Worm (Caenorhabditis elegans) whole organism, L1 larva: ENCODE measurements around the gene ric-8.

Experiments used
- C16A3.4 ChIP-seq: fragments of 150-350 bp; optimal IDR thresholded peaks from 2 replicates; lab custom pipeline; 2014; ENCODE audit warnings: missing biosample characterization, missing genetic modification characterization
- C34B4.2 ChIP-seq: sonication (generic microtip); optimal IDR thresholded peaks from 2 replicates; lab custom pipeline; 2017; ENCODE audit warnings: mild to moderate bottlenecking, missing genetic modification characterization, missing compliant biosample characterization
- Y116A8C.19 ChIP-seq: sonication (generic microtip); optimal IDR thresholded peaks from 2 replicates; lab custom pipeline; 2016; ENCODE audit warnings: missing compliant biosample characterization, missing genetic modification characterization, borderline replicate concordance
- aha-1 ChIP-seq: fragments of 150-350 bp; optimal IDR thresholded peaks from 2 replicates; lab custom pipeline; 2014; ENCODE audit warnings: missing biosample characterization, missing genetic modification characterization
- blmp-1 ChIP-seq: fragments of 150-350 bp; optimal IDR thresholded peaks from 2 replicates; lab custom pipeline; 2014; ENCODE audit warnings: missing biosample characterization, missing genetic modification characterization
- ceh-63 ChIP-seq: fragments of 200-800 bp; sonication (Bioruptor generic); optimal IDR thresholded peaks from 2 replicates; lab custom pipeline; 2018; ENCODE audit warnings: mild to moderate bottlenecking, missing genetic modification characterization, missing compliant biosample characterization
- ceh-82 ChIP-seq, 3 experiments: fragments of 150-350 bp in 1 of 3; sonication (generic microtip) in 2 of 3; optimal IDR thresholded peaks; 2 replicates each; lab custom pipeline; 2014 to 2017; ENCODE audit warnings: missing biosample characterization in 3 of 3, missing genetic modification characterization in 3 of 3
- ceh-88 ChIP-seq: fragments of 200-800 bp; sonication (Bioruptor generic); IDR thresholded peaks from 2 replicates; pipeline ENCODE4 v1.3.6; 2022; ENCODE audit warnings: missing genetic modification characterization, missing compliant biosample characterization
- efl-1 ChIP-seq, 4 experiments: fragments of 150-350 bp; optimal IDR thresholded peaks in 3 of 4; peaks in 1 of 4; 1 replicate in 1 of 4; 2 replicates in 3 of 4; lab custom pipeline; 2014; ENCODE audit warnings: missing biosample characterization in 2 of 4, missing genetic modification characterization in 2 of 4, missing genetic modification reagents in 2 of 4
- egl-13 ChIP-seq: sonication (generic microtip); optimal IDR thresholded peaks from 2 replicates; lab custom pipeline; 2016; ENCODE audit warnings: missing genotype, missing genetic modification reagents, missing genetic modification characterization, missing compliant biosample characterization
- egl-27 ChIP-seq, 2 experiments: fragments of 150-350 bp in 1 of 2; sonication (generic microtip); optimal IDR thresholded peaks; 3 replicates each; lab custom pipeline; 2017 to 2018; ENCODE audit warnings: missing biosample characterization in 2 of 2, missing genetic modification characterization in 2 of 2, missing genetic modification reagents in 2 of 2
- elt-3 ChIP-seq, 6 experiments: fragments of 150-350 bp in 1 of 6; sonication (generic microtip); optimal IDR thresholded peaks; 2 replicates each; lab custom pipeline; 2017 to 2018; ENCODE audit warnings: missing biosample characterization in 6 of 6, missing genetic modification characterization in 6 of 6, inconsistent platforms in 1 of 6
- ets-5 ChIP-seq: fragments of 200-800 bp; sonication (Bioruptor generic); IDR thresholded peaks from 2 replicates; pipeline ENCODE4 v1.3.6; 2022; ENCODE audit warnings: missing genetic modification characterization, missing compliant biosample characterization
- fkh-4 ChIP-seq: sonication (generic microtip); optimal IDR thresholded peaks from 2 replicates; lab custom pipeline; 2016; ENCODE audit warnings: missing compliant biosample characterization, missing genetic modification characterization, borderline replicate concordance
- hlh-4 ChIP-seq: sonication (generic microtip); optimal IDR thresholded peaks from 2 replicates; lab custom pipeline; 2016; ENCODE audit warnings: mild to moderate bottlenecking, missing genetic modification characterization, missing compliant biosample characterization
- isw-1 ChIP-seq: fragments of 200-800 bp; sonication (Bioruptor generic); IDR thresholded peaks from 2 replicates; pipeline ENCODE4 v1.3.6; 2022; ENCODE audit warnings: missing genetic modification characterization, missing compliant biosample characterization
- jun-1 ChIP-seq: fragments of 150-350 bp; optimal IDR thresholded peaks from 2 replicates; lab custom pipeline; 2014; ENCODE audit warnings: missing biosample characterization, missing genetic modification reagents, missing genetic modification characterization
- lin-13 ChIP-seq: fragments of 150-350 bp; optimal IDR thresholded peaks from 2 replicates; lab custom pipeline; 2014; ENCODE audit warnings: missing biosample characterization, missing genetic modification reagents, missing genetic modification characterization
- lin-14 ChIP-seq: fragments of 200-800 bp; sonication (Bioruptor generic); optimal IDR thresholded peaks from 2 replicates; lab custom pipeline; 2018; ENCODE audit warnings: mild to moderate bottlenecking, missing genetic modification characterization, moderate library complexity, missing compliant biosample characterization
- lin-15B ChIP-seq: fragments of 150-350 bp; sonication (generic microtip); optimal IDR thresholded peaks from 3 replicates; lab custom pipeline; 2014; ENCODE audit warnings: missing biosample characterization, missing genetic modification characterization
- lin-35 ChIP-seq, 2 experiments: fragments of 150-350 bp; optimal IDR thresholded peaks; 2 replicates each; lab custom pipeline; 2014; ENCODE audit warnings: missing biosample characterization in 2 of 2, missing genetic modification characterization in 2 of 2, missing genetic modification reagents in 2 of 2
- lin-39 ChIP-seq: fragments of 150-350 bp; optimal IDR thresholded peaks from 2 replicates; lab custom pipeline; 2014; ENCODE audit warnings: missing biosample characterization, missing genetic modification reagents, missing genetic modification characterization
- lir-3 ChIP-seq: sonication (generic microtip); optimal IDR thresholded peaks from 2 replicates; lab custom pipeline; 2016; ENCODE audit warnings: mild to moderate bottlenecking, missing genetic modification characterization, moderate library complexity, missing compliant biosample characterization; ENCODE audit not compliant: poor library complexity
- mdl-1 ChIP-seq, 2 experiments: fragments of 150-350 bp; optimal IDR thresholded peaks; 2 replicates each; lab custom pipeline; 2014 to 2017; ENCODE audit warnings: missing biosample characterization in 2 of 2, missing genetic modification characterization in 2 of 2, inconsistent platforms in 1 of 2
- mep-1 ChIP-seq: fragments of 150-350 bp; optimal IDR thresholded peaks from 2 replicates; lab custom pipeline; 2014; ENCODE audit warnings: missing biosample characterization, missing genetic modification characterization
- nhr-12 ChIP-seq: sonication (generic microtip); optimal IDR thresholded peaks from 2 replicates; lab custom pipeline; 2017; ENCODE audit warnings: missing biosample characterization, missing genetic modification characterization
- nhr-19 ChIP-seq: fragments of 200-800 bp; sonication (Bioruptor generic); conservative IDR thresholded peaks from 2 replicates; pipeline ENCODE4 v1.3.6; 2022; ENCODE audit warnings: missing genetic modification characterization, missing compliant biosample characterization
- nhr-20 ChIP-seq: sonication (generic microtip); optimal IDR thresholded peaks from 2 replicates; lab custom pipeline; 2016; ENCODE audit warnings: mild to moderate bottlenecking, missing genetic modification characterization, missing compliant biosample characterization
- nhr-76 ChIP-seq: sonication (generic microtip); optimal IDR thresholded peaks from 2 replicates; lab custom pipeline; 2017; ENCODE audit warnings: missing biosample characterization, missing genetic modification characterization
- nhr-77 ChIP-seq: fragments of 150-350 bp; optimal IDR thresholded peaks from 2 replicates; lab custom pipeline; 2014; ENCODE audit warnings: missing biosample characterization, missing genetic modification characterization
- nhr-84 ChIP-seq: sonication (generic microtip); optimal IDR thresholded peaks from 2 replicates; lab custom pipeline; 2017; ENCODE audit warnings: missing biosample characterization, missing genetic modification characterization
- nhr-90 ChIP-seq: sonication (generic microtip); optimal IDR thresholded peaks from 2 replicates; lab custom pipeline; 2016; ENCODE audit warnings: mild to moderate bottlenecking, missing genetic modification characterization, missing compliant biosample characterization; ENCODE audit not compliant: poor library complexity
- pag-3 ChIP-seq: sonication (generic microtip); optimal IDR thresholded peaks from 2 replicates; lab custom pipeline; 2017; ENCODE audit warnings: missing genetic modification characterization, mild to moderate bottlenecking, missing compliant biosample characterization, antibody characterized with exemption, borderline replicate concordance; ENCODE audit not compliant: insufficient read depth
- pqm-1 ChIP-seq: sonication (generic microtip); optimal IDR thresholded peaks from 3 replicates; lab custom pipeline; 2017; ENCODE audit warnings: missing biosample characterization, missing genetic modification characterization
- snpc-4 ChIP-seq: fragments of 150-350 bp; optimal IDR thresholded peaks from 2 replicates; lab custom pipeline; 2014; ENCODE audit warnings: missing biosample characterization, missing genetic modification characterization
- snu-23 ChIP-seq: sonication (generic microtip); optimal IDR thresholded peaks from 2 replicates; lab custom pipeline; 2016; ENCODE audit warnings: missing genetic modification characterization, missing compliant biosample characterization
- sup-37 ChIP-seq: fragments of 200-800 bp; sonication (Bioruptor generic); optimal IDR thresholded peaks from 2 replicates; lab custom pipeline; 2018; ENCODE audit warnings: mild to moderate bottlenecking, missing genetic modification characterization, missing compliant biosample characterization
- swsn-7 ChIP-seq: sonication (generic microtip); optimal IDR thresholded peaks from 2 replicates; lab custom pipeline; 2016; ENCODE audit warnings: missing genetic modification characterization, missing compliant biosample characterization
- tbx-2 ChIP-seq: sonication (generic microtip); optimal IDR thresholded peaks from 2 replicates; lab custom pipeline; 2016; ENCODE audit warnings: missing genetic modification characterization, missing compliant biosample characterization
- unc-30 ChIP-seq: sonication (generic microtip); optimal IDR thresholded peaks from 2 replicates; lab custom pipeline; 2017; ENCODE audit warnings: missing biosample characterization, missing genetic modification characterization
- unc-62 ChIP-seq: fragments of 150-350 bp; optimal IDR thresholded peaks from 2 replicates; lab custom pipeline; 2014; ENCODE audit warnings: missing biosample characterization, missing genetic modification reagents, missing genetic modification characterization
- unc-86 ChIP-seq: sonication (generic microtip); optimal IDR thresholded peaks from 2 replicates; lab custom pipeline; 2016; ENCODE audit warnings: missing genetic modification characterization, missing compliant biosample characterization
- unc-98 ChIP-seq: fragments of 200-800 bp; sonication (Bioruptor generic); IDR thresholded peaks from 2 replicates; pipeline ENCODE4 v1.3.6; 2022; ENCODE audit warnings: missing genetic modification characterization, missing compliant biosample characterization
- zip-4 ChIP-seq: fragments of 200-800 bp; sonication (Bioruptor generic); optimal IDR thresholded peaks from 2 replicates; lab custom pipeline; 2018; ENCODE audit warnings: mild to moderate bottlenecking, missing genetic modification characterization, moderate library complexity, missing compliant biosample characterization
- ztf-4 ChIP-seq: fragments of 150-350 bp; optimal IDR thresholded peaks from 2 replicates; lab custom pipeline; 2014; ENCODE audit warnings: missing biosample characterization, missing genetic modification characterization

ric-8 gene

ce11 chrIV:2642673-2643072 is at the start of gene ric-8:
Gene ric-8, plus strand, starts transcription at chrIV:2642973.
- TF ChIP-seq aha-1 (tag; lab: Kevin White, UChicago) (no peak), elt-3 (tag; optimal IDR thresholded peaks at IDR 0.05; lab: Kevin White, UChicago) (no peak), nhr-84 (tag; lab: Kevin White, UChicago) (no peak), ceh-63 (GFP tag; lab: Kevin White, UChicago) (no peak), efl-1 (optimal IDR thresholded peaks at IDR 0.05; lab: Kevin White, UChicago) (no peak), efl-1 (GFP tag; optimal IDR thresholded peaks at IDR 0.05 in 1 of 2; lab: Kevin White, UChicago) (peak in 1 of 2 experiments; percentile 3), mdl-1 (tag; optimal IDR thresholded peaks at IDR 0.05; lab: Kevin White, UChicago) (no peak), fkh-4 (tag; lab: Kevin White, UChicago) (no peak), sup-37 (GFP tag; lab: Kevin White, UChicago) (no peak)

- TF ChIP-seq C16A3.4 (tag; lab: Kevin White, UChicago) (no peak), unc-86 (tag; lab: Kevin White, UChicago) (no peak), unc-62 (GFP tag; lab: Kevin White, UChicago) (no peak), swsn-7 (tag; lab: Kevin White, UChicago) (no peak), ceh-88 (GFP tag; lab: Robert Waterston, UW) (no peak)
Measured at ce11 chrIV:2597417-2597816, 45.4 kb upstream of the ric-8 start, which contains the start of gene Y69A2AR.47. Gene Y69A2AR.47, plus strand, starts transcription at chrIV:2597717.

- peak; percentile 68 for TF ChIP-seq isw-1 (GFP tag; lab: Robert Waterston, UW)
- TF ChIP-seq lin-15B: peak; percentile 10
- no peak for TF ChIP-seq unc-62 (GFP tag; lab: Kevin White, UChicago)
- TF ChIP-seq lin-14 (GFP tag; lab: Kevin White, UChicago): peak; percentile 95
- peak; percentile 90 for TF ChIP-seq nhr-19 (GFP tag; lab: Robert Waterston, UW)
- peak; percentile 93 for TF ChIP-seq unc-86 (tag; lab: Kevin White, UChicago)
- TF ChIP-seq aha-1 (tag; lab: Kevin White, UChicago): peak; percentile 33
- peak; percentile 77 to 87 for TF ChIP-seq lin-35 (GFP tag; optimal IDR thresholded peaks at IDR 0.05; lab: Kevin White, UChicago)
- peak; percentile 69 for TF ChIP-seq jun-1
- TF ChIP-seq ceh-63 (GFP tag; lab: Kevin White, UChicago): no peak
- peak; percentile 44 for TF ChIP-seq nhr-77 (tag; lab: Kevin White, UChicago)
- TF ChIP-seq pag-3: no peak
- TF ChIP-seq efl-1 (optimal IDR thresholded peaks at IDR 0.05; lab: Kevin White, UChicago): peak; percentile 85 to 90
- peak; percentile 74 to 97 for TF ChIP-seq efl-1 (GFP tag; optimal IDR thresholded peaks at IDR 0.05 in 1 of 2; lab: Kevin White, UChicago)
- no peak for TF ChIP-seq pqm-1 (tag; lab: Kevin White, UChicago)
- peak; percentile 54 for TF ChIP-seq lir-3 (tag; lab: Kevin White, UChicago)
- TF ChIP-seq tbx-2 (tag; lab: Kevin White, UChicago): peak; percentile 86
- no peak for TF ChIP-seq nhr-84 (tag; lab: Kevin White, UChicago)
- peak; percentile 23 for TF ChIP-seq snpc-4 (tag; lab: Kevin White, UChicago)
- TF ChIP-seq lin-39 (tag; lab: Kevin White, UChicago): peak; percentile 38
- no peak for TF ChIP-seq unc-98 (GFP tag; lab: Robert Waterston, UW)
- TF ChIP-seq ztf-4: peak; percentile 75
- no peak for TF ChIP-seq nhr-12 (tag; lab: Kevin White, UChicago)
- TF ChIP-seq nhr-76 (tag; lab: Kevin White, UChicago): no peak
- peak; percentile 94 for TF ChIP-seq mep-1
- TF ChIP-seq nhr-20 (tag; lab: Kevin White, UChicago): peak; percentile 86
- TF ChIP-seq blmp-1 (tag; lab: Kevin White, UChicago): peak; percentile 55
- TF ChIP-seq unc-30 (tag; lab: Kevin White, UChicago): no peak
- TF ChIP-seq Y116A8C.19 (tag; lab: Kevin White, UChicago): no peak
- peak; percentile 56 for TF ChIP-seq C16A3.4 (tag; lab: Kevin White, UChicago)
- peak; percentile 51 to 80 (median 68) for TF ChIP-seq ceh-82 (tag; optimal IDR thresholded peaks at IDR 0.05; lab: Kevin White, UChicago)
- no peak for TF ChIP-seq hlh-4 (tag; lab: Kevin White, UChicago)
- peak in 2 of 6 experiments; percentile 13 to 24 for TF ChIP-seq elt-3 (tag; optimal IDR thresholded peaks at IDR 0.05; lab: Kevin White, UChicago)
- TF ChIP-seq ceh-88 (GFP tag; lab: Robert Waterston, UW): no peak
- no peak for TF ChIP-seq egl-27 (tag; optimal IDR thresholded peaks at IDR 0.05; lab: Kevin White, UChicago)
- peak; percentile 89 for TF ChIP-seq lin-13 (GFP tag; lab: Kevin White, UChicago)
- peak; percentile 95 for TF ChIP-seq snu-23 (GFP tag; lab: Kevin White, UChicago)
- TF ChIP-seq nhr-90 (tag; lab: Kevin White, UChicago): peak; percentile 76
- TF ChIP-seq C34B4.2: no peak
- TF ChIP-seq zip-4 (GFP tag; lab: Kevin White, UChicago): no peak
- no peak for TF ChIP-seq ets-5 (GFP tag; lab: Robert Waterston, UW)
- TF ChIP-seq egl-13 (tag; lab: Kevin White, UChicago): peak; percentile 59
Measured at ce11 chrIV:2599634-2600033, 43.1 kb upstream of the ric-8 start.
